Worm (Caenorhabditis elegans) whole organism, L2 larva: ENCODE measurements around the gene fbxc-50.

Experiments
- R02D3.7 ChIP-seq: fragments of 150-350 bp; optimal IDR thresholded peaks from 2 replicates; lab custom pipeline; 2014; ENCODE audit warnings: missing biosample characterization, missing genetic modification characterization
- aly-2 ChIP-seq: fragments of 150-350 bp; optimal IDR thresholded peaks from 2 replicates; lab custom pipeline; 2014; ENCODE audit warnings: missing biosample characterization, missing genetic modification characterization
- dmd-4 ChIP-seq: sonication (generic microtip); optimal IDR thresholded peaks from 2 replicates; lab custom pipeline; 2017; ENCODE audit warnings: missing biosample characterization, missing genetic modification characterization
- lin-13 ChIP-seq: fragments of 150-350 bp; optimal IDR thresholded peaks from 2 replicates; lab custom pipeline; 2014; ENCODE audit warnings: missing biosample characterization, missing genetic modification reagents, missing genetic modification characterization
- mdl-1 ChIP-seq, 2 experiments: fragments of 150-350 bp in 1 of 2; sonication (generic microtip) in 1 of 2; optimal IDR thresholded peaks; 2 replicates each; lab custom pipeline; 2017; ENCODE audit warnings: missing biosample characterization in 2 of 2, missing genetic modification characterization in 2 of 2
- nhr-237 ChIP-seq: fragments of 150-350 bp; optimal IDR thresholded peaks from 2 replicates; lab custom pipeline; 2014; ENCODE audit warnings: missing biosample characterization, missing genetic modification characterization
- sma-9 ChIP-seq, 2 experiments: fragments of 150-350 bp in 1 of 2; sonication (generic microtip) in 1 of 2; optimal IDR thresholded peaks; 2 replicates each; lab custom pipeline; 2014 to 2016; ENCODE audit warnings: missing genetic modification characterization in 2 of 2, mild to moderate bottlenecking in 1 of 2, missing biosample characterization in 1 of 2, missing compliant biosample characterization in 1 of 2, missing genetic modification reagents in 1 of 2, moderate library complexity in 1 of 2
- snpc-4 ChIP-seq: fragments of 150-350 bp; optimal IDR thresholded peaks from 2 replicates; lab custom pipeline; 2014; ENCODE audit warnings: missing biosample characterization, missing genetic modification characterization
- unc-39 ChIP-seq: fragments of 150-350 bp; optimal IDR thresholded peaks from 2 replicates; lab custom pipeline; 2014; ENCODE audit warnings: missing biosample characterization, missing genetic modification characterization
- unc-62 ChIP-seq: fragments of 150-350 bp; optimal IDR thresholded peaks from 2 replicates; lab custom pipeline; 2014; ENCODE audit warnings: missing biosample characterization, missing genetic modification reagents, missing genetic modification characterization

ce11 chrII:3237038-3237521 lies 10.8 kb downstream of the fbxc-50 start, which contains the start of the genes srz-67 and C17F4.11:
- TF ChIP-seq lin-13 (GFP tag; lab: Kevin White, UChicago) (no peak), snpc-4 (tag; lab: Kevin White, UChicago) (no peak), unc-62 (no peak), nhr-237 (no peak), dmd-4 (tag; lab: Kevin White, UChicago) (no peak), aly-2 (tag; lab: Kevin White, UChicago) (no peak), mdl-1 (tag; optimal IDR thresholded peaks at IDR 0.05; lab: Kevin White, UChicago) (no peak), sma-9 (GFP tag; optimal IDR thresholded peaks at IDR 0.05; lab: Kevin White, UChicago) (no peak), sma-9 (tag; optimal IDR thresholded peaks at IDR 0.05; lab: Kevin White, UChicago) (no peak), unc-39 (tag; lab: Kevin White, UChicago) (no peak), R02D3.7 (tag; lab: Kevin White, UChicago) (no peak)
